Worm (Caenorhabditis elegans): ENCODE measurements around the gene prdx-2.

DNA sequence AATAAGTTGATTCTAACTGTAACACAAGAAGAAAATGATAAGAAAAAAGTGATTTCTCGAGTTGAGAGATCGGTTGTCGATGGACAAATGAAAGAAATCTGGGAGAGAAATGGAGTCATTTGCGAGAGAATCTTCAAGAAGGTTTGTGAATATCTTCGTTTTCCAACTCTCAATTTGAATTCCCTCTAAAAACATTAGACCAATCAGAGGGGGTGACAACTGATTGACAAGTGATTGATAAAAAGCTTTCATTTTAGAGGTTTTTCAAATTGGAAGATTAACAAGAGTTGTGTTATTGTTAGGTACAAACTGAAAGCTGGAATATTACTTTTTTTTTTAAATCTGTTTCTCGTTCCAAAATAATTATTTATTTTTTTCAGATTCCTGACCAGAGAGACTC lies 39.9 kb downstream of the prdx-2 start:
- TF ChIP-seq dao-5 (tag; optimal IDR thresholded peaks at IDR 0.05): no peak
- no peak for TF ChIP-seq him-1 (tag; optimal IDR thresholded peaks at IDR 0.05)
